Worm (Caenorhabditis elegans) whole organism, young adult: ENCODE measurements around the gene sut-2.

Experiments
- B0261.1 ChIP-seq: sonication (generic microtip); optimal IDR thresholded peaks from 2 replicates; lab custom pipeline; 2016; ENCODE audit warnings: mild to moderate bottlenecking, missing genetic modification characterization, moderate library complexity, missing compliant biosample characterization
- B0336.3 ChIP-seq: fragments of 200-800 bp; sonication (Bioruptor generic); IDR thresholded peaks from 2 replicates; pipeline ENCODE4 v1.3.6; 2022; ENCODE audit warnings: missing genetic modification characterization, missing compliant biosample characterization
- C17E4.6 ChIP-seq: fragments of 200-800 bp; sonication (Bioruptor generic); IDR thresholded peaks from 2 replicates; pipeline ENCODE4 v1.3.6; 2022; ENCODE audit warnings: missing genetic modification reagents, missing genetic modification characterization, missing compliant biosample characterization
- F10E7.11 ChIP-seq: sonication (generic microtip); optimal IDR thresholded peaks from 2 replicates; lab custom pipeline; 2017; ENCODE audit warnings: mild to moderate bottlenecking, missing genetic modification characterization, moderate library complexity, missing compliant biosample characterization
- F33H1.4 ChIP-seq: fragments of 200-800 bp; sonication (Bioruptor generic); IDR thresholded peaks from 2 replicates; pipeline ENCODE4 v1.3.6; 2022; ENCODE audit warnings: missing genetic modification reagents, missing genetic modification characterization, missing compliant biosample characterization
- F49E8.2 ChIP-seq: sonication (generic microtip); optimal IDR thresholded peaks from 3 replicates; lab custom pipeline; 2017; ENCODE audit warnings: missing genetic modification characterization, mild to moderate bottlenecking, missing compliant biosample characterization, antibody characterized with exemption, moderate library complexity; ENCODE audit not compliant: insufficient read depth
- F57A8.1 ChIP-seq: fragments of 200-800 bp; sonication (Bioruptor generic); optimal IDR thresholded peaks from 2 replicates; lab custom pipeline; 2018; ENCODE audit warnings: mild to moderate bottlenecking, missing genetic modification characterization, moderate library complexity, missing compliant biosample characterization
- K12H6.12 ChIP-seq: fragments of 200-800 bp; sonication (Bioruptor generic); optimal IDR thresholded peaks from 2 replicates; lab custom pipeline; 2018; ENCODE audit warnings: mild to moderate bottlenecking, missing genetic modification characterization, missing compliant biosample characterization
- Y56A3A.18 ChIP-seq: fragments of 200-800 bp; sonication (Bioruptor generic); IDR thresholded peaks from 2 replicates; pipeline ENCODE4 v1.3.6; 2022; ENCODE audit warnings: missing genetic modification reagents, missing genetic modification characterization, missing compliant biosample characterization
- Y79H2A.3 ChIP-seq: fragments of 200-800 bp; sonication (Bioruptor generic); conservative IDR thresholded peaks from 2 replicates; pipeline ENCODE4 v1.3.6; 2022; ENCODE audit warnings: missing genetic modification reagents, missing genetic modification characterization, missing compliant biosample characterization
- ZK185.1 ChIP-seq: sonication (generic microtip); optimal IDR thresholded peaks from 2 replicates; lab custom pipeline; 2016; ENCODE audit warnings: mild to moderate bottlenecking, missing genetic modification characterization, missing compliant biosample characterization; ENCODE audit not compliant: poor library complexity, severe bottlenecking
- akir-1 ChIP-seq: fragments of 200-800 bp; sonication (Bioruptor generic); optimal IDR thresholded peaks from 2 replicates; lab custom pipeline; 2018; ENCODE audit warnings: mild to moderate bottlenecking, missing genetic modification characterization, moderate library complexity, missing compliant biosample characterization
- aptf-3 ChIP-seq: fragments of 200-800 bp; sonication (Bioruptor generic); IDR thresholded peaks from 2 replicates; pipeline ENCODE4 v1.3.6; 2022; ENCODE audit warnings: missing genetic modification characterization, missing compliant biosample characterization
- cebp-1 ChIP-seq, 2 experiments: fragments of 200-800 bp in 1 of 2; sonication (Bioruptor generic) in 1 of 2; sonication (generic microtip) in 1 of 2; IDR thresholded peaks in 1 of 2; optimal IDR thresholded peaks in 1 of 2; 2 replicates each; pipeline versions ENCODE4 v1.3.6 to Lab custom; 2017 to 2022; ENCODE audit warnings: missing compliant biosample characterization in 2 of 2, missing genetic modification characterization in 2 of 2, mild to moderate bottlenecking in 1 of 2, missing genetic modification reagents in 1 of 2, moderate library complexity in 1 of 2
- ceh-27 ChIP-seq: fragments of 200-800 bp; sonication (Bioruptor generic); optimal IDR thresholded peaks from 2 replicates; lab custom pipeline; 2018; ENCODE audit warnings: mild to moderate bottlenecking, missing genetic modification characterization, moderate library complexity, missing compliant biosample characterization
- ceh-79 ChIP-seq: sonication (generic microtip); optimal IDR thresholded peaks from 2 replicates; lab custom pipeline; 2017; ENCODE audit warnings: mild to moderate bottlenecking, missing genetic modification characterization, missing compliant biosample characterization
- ets-4 ChIP-seq: fragments of 200-800 bp; sonication (Bioruptor generic); optimal IDR thresholded peaks from 2 replicates; lab custom pipeline; 2018; ENCODE audit warnings: mild to moderate bottlenecking, missing genetic modification characterization, missing compliant biosample characterization
- fkh-3 ChIP-seq: sonication (generic microtip); optimal IDR thresholded peaks from 2 replicates; lab custom pipeline; 2016; ENCODE audit warnings: mild to moderate bottlenecking, missing genetic modification characterization, missing compliant biosample characterization
- hlh-26 ChIP-seq: fragments of 200-800 bp; sonication (Bioruptor generic); conservative IDR thresholded peaks from 2 replicates; pipeline ENCODE4 v1.3.6; 2022; ENCODE audit warnings: missing genetic modification reagents, missing genetic modification characterization, missing compliant biosample characterization
- hmg-1.2 ChIP-seq: fragments of 200-800 bp; sonication (Bioruptor generic); IDR thresholded peaks from 2 replicates; pipeline ENCODE4 v1.3.6; 2022; ENCODE audit warnings: missing genetic modification reagents, missing genetic modification characterization, missing compliant biosample characterization
- hsf-1 ChIP-seq: fragments of 200-800 bp; sonication (Bioruptor generic); IDR thresholded peaks from 2 replicates; pipeline ENCODE4 v1.3.6; 2022; ENCODE audit warnings: missing genetic modification reagents, missing genetic modification characterization, missing compliant biosample characterization
- lin-54 ChIP-seq: fragments of 200-800 bp; sonication (Bioruptor generic); optimal IDR thresholded peaks from 2 replicates; lab custom pipeline; 2018; ENCODE audit warnings: mild to moderate bottlenecking, missing genetic modification characterization, missing compliant biosample characterization
- lir-1 ChIP-seq: fragments of 200-800 bp; sonication (Bioruptor generic); conservative IDR thresholded peaks from 2 replicates; pipeline ENCODE4 v1.3.6; 2022; ENCODE audit warnings: missing genetic modification reagents, missing genetic modification characterization, missing compliant biosample characterization
- madf-8 ChIP-seq: fragments of 200-800 bp; sonication (Bioruptor generic); conservative IDR thresholded peaks from 2 replicates; pipeline ENCODE4 v1.3.6; 2022; ENCODE audit warnings: missing genetic modification reagents, missing genetic modification characterization, missing compliant biosample characterization
- mxl-1 ChIP-seq: sonication (generic microtip); optimal IDR thresholded peaks from 2 replicates; lab custom pipeline; 2016; ENCODE audit warnings: missing genetic modification characterization, missing compliant biosample characterization
- nfya-1 ChIP-seq: sonication (generic microtip); optimal IDR thresholded peaks from 2 replicates; lab custom pipeline; 2017; ENCODE audit warnings: antibody characterized with exemption, missing compliant biosample characterization, missing genetic modification characterization, borderline replicate concordance; ENCODE audit not compliant: insufficient read depth
- nfyb-1 ChIP-seq: fragments of 200-800 bp; sonication (Bioruptor generic); IDR thresholded peaks from 2 replicates; pipeline ENCODE4 v1.3.6; 2022; ENCODE audit warnings: missing genetic modification reagents, missing genetic modification characterization, missing compliant biosample characterization
- nhr-179 ChIP-seq: sonication (generic microtip); optimal IDR thresholded peaks from 2 replicates; lab custom pipeline; 2016; ENCODE audit warnings: mild to moderate bottlenecking, missing genetic modification characterization, missing compliant biosample characterization
- nhr-27 ChIP-seq: fragments of 200-800 bp; sonication (Bioruptor generic); optimal IDR thresholded peaks from 2 replicates; lab custom pipeline; 2018; ENCODE audit warnings: mild to moderate bottlenecking, missing genetic modification characterization, moderate library complexity, missing compliant biosample characterization
- nhr-80 ChIP-seq: sonication (generic microtip); optimal IDR thresholded peaks from 2 replicates; lab custom pipeline; 2016; ENCODE audit warnings: missing genetic modification characterization, missing compliant biosample characterization
- pha-4 ChIP-seq: fragments of 150-350 bp; sonication (generic microtip); optimal IDR thresholded peaks from 2 replicates; lab custom pipeline; 2014; ENCODE audit warnings: missing biosample characterization, missing genetic modification reagents, missing genetic modification characterization
- rcor-1 ChIP-seq: fragments of 200-800 bp; sonication (Bioruptor generic); IDR thresholded peaks from 2 replicates; pipeline ENCODE4 v1.3.6; 2022; ENCODE audit warnings: missing genetic modification reagents, missing genetic modification characterization, missing compliant biosample characterization
- rec-8 ChIP-seq, 2 experiments: sonication (generic microtip); optimal IDR thresholded peaks; 2 replicates each; lab custom pipeline; 2016; ENCODE audit warnings: mild to moderate bottlenecking in 2 of 2, missing genetic modification characterization in 2 of 2, missing genetic modification reagents in 2 of 2, missing genotype in 2 of 2, missing biosample characterization in 1 of 2, missing compliant biosample characterization in 1 of 2, moderate library complexity in 1 of 2
- snpc-1.1 ChIP-seq: sonication (generic microtip); optimal IDR thresholded peaks from 2 replicates; lab custom pipeline; 2017; ENCODE audit warnings: missing genetic modification characterization, mild to moderate bottlenecking, missing compliant biosample characterization, antibody characterized with exemption, moderate library complexity, missing genotype, missing genetic modification reagents; ENCODE audit not compliant: insufficient read depth
- snpc-3.4 ChIP-seq: sonication (generic microtip); optimal IDR thresholded peaks from 2 replicates; lab custom pipeline; 2017; ENCODE audit warnings: missing genetic modification characterization, mild to moderate bottlenecking, missing compliant biosample characterization, antibody characterized with exemption, moderate library complexity, missing genotype, missing genetic modification reagents
- snpc-4 ChIP-seq, 5 experiments: fragments of 150-350 bp in 1 of 5; sonication (generic microtip) in 4 of 5; optimal IDR thresholded peaks; 2 replicates each; lab custom pipeline; 2014 to 2018; ENCODE audit warnings: missing genetic modification characterization in 5 of 5, missing biosample characterization in 3 of 5, antibody characterized with exemption in 2 of 5, mild to moderate bottlenecking in 2 of 5, missing compliant biosample characterization in 2 of 5, missing genotype in 2 of 5, moderate library complexity in 2 of 5, missing genetic modification reagents in 1 of 5
- tbp1 ChIP-seq: fragments of 200-800 bp; sonication (Bioruptor generic); optimal IDR thresholded peaks from 2 replicates; lab custom pipeline; 2018; ENCODE audit warnings: mild to moderate bottlenecking, missing genetic modification characterization, missing compliant biosample characterization
- unc-130 ChIP-seq: sonication (generic microtip); optimal IDR thresholded peaks from 2 replicates; lab custom pipeline; 2016; ENCODE audit warnings: missing genetic modification reagents, missing genetic modification characterization, missing compliant biosample characterization
- unc-62 ChIP-seq: fragments of 150-350 bp; optimal IDR thresholded peaks from 2 replicates; lab custom pipeline; 2014; ENCODE audit warnings: missing biosample characterization, missing genetic modification reagents, missing genetic modification characterization
- ztf-26 ChIP-seq: sonication (generic microtip); optimal IDR thresholded peaks from 2 replicates; lab custom pipeline; 2017; ENCODE audit warnings: missing genetic modification characterization, missing compliant biosample characterization
- ztf-6 ChIP-seq: fragments of 200-800 bp; sonication (Bioruptor generic); IDR thresholded peaks from 2 replicates; pipeline ENCODE4 v1.3.6; 2022; ENCODE audit warnings: missing genetic modification reagents, missing genetic modification characterization, missing compliant biosample characterization

Gene sut-2

DNA sequence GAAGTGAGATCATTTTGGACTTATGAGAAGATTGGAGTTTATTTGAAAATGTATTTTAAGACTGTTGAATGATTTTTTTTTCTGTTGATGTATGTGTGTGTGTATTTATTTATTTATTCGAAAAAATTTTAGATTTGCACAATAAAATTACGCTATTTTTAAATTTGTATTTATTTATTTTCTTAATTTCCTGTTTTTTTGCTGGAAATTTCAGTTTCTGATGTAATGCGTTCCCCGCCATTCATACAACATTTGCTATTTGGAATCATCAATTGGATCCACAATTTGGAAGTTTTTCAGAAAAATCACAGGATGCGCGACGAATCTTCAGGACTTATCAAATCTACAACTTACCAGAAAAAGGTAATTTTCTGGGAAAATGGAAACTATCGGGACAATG, 15.2 kb upstream of the sut-2 start, which contains the start of gene Y61A9LA.1:
Gene Y61A9LA.1, plus strand, starts transcription at position 301 of the 400 bp plus-strand sequence.
- TF ChIP-seq rcor-1 (GFP tag; lab: Robert Waterston, UW) (no peak), F57A8.1 (no peak), mxl-1 (tag; lab: Kevin White, UChicago) (no peak), ztf-6 (no peak), ZK185.1 (no peak), nfya-1 (tag; lab: Kevin White, UChicago) (no peak), F49E8.2 (tag; lab: Kevin White, UChicago) (no peak), ets-4 (GFP tag; lab: Kevin White, UChicago) (no peak), ceh-27 (GFP tag; lab: Kevin White, UChicago) (no peak), snpc-1.1 (tag; lab: Kevin White, UChicago) (no peak), tbp1 (GFP tag; lab: Kevin White, UChicago) (no peak), nhr-27 (no peak), pha-4 (no peak), aptf-3 (GFP tag; lab: Robert Waterston, UW) (no peak), nfyb-1 (GFP tag; lab: Robert Waterston, UW) (no peak), C17E4.6 (no peak), B0336.3 (GFP tag; lab: Robert Waterston, UW) (no peak), Y56A3A.18 (no peak)
- TF ChIP-seq, all 124 proteins: peak for 0

DNA sequence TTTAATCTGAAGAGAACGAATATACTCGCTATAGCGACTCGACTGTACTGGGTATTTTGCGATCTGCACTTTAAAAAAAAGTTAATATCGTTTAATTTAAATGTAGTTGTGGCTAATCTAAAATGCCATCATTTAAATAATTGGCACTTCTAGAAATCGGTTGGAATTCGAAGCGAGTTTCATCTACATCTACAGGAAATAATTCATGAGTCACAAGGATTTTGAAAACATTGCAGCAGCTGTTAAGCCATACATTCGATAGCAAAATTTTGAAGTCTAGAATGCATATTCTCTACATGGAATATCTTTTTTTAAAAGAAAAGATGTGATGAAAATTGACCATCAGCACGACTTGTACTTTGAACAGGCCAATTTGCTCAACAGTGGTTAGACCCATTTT, 10.7 kb upstream of the sut-2 start:
- TF ChIP-seq lin-54 (no peak), unc-62 (no peak), nhr-80 (tag; lab: Kevin White, UChicago) (no peak), snpc-4 (GFP tag; optimal IDR thresholded peaks at IDR 0.05; lab: Kevin White, UChicago) (no peak), snpc-4 (tag; optimal IDR thresholded peaks at IDR 0.05; lab: Kevin White, UChicago) (no peak), K12H6.12 (tag; lab: Kevin White, UChicago) (no peak), ceh-27 (GFP tag; lab: Kevin White, UChicago) (no peak), lir-1 (GFP tag; lab: Robert Waterston, UW) (no peak), snpc-1.1 (tag; lab: Kevin White, UChicago) (no peak), snpc-3.4 (tag; lab: Kevin White, UChicago) (no peak), Y79H2A.3 (GFP tag; lab: Robert Waterston, UW) (no peak), cebp-1 (GFP tag; IDR thresholded peaks at IDR 0.05; lab: Robert Waterston, UW) (no peak), cebp-1 (tag; optimal IDR thresholded peaks at IDR 0.05; lab: Kevin White, UChicago) (no peak), nhr-179 (tag; lab: Kevin White, UChicago) (no peak), ztf-26 (tag; lab: Kevin White, UChicago) (no peak), unc-130 (no peak), madf-8 (no peak), akir-1 (GFP tag; lab: Kevin White, UChicago) (no peak), ceh-79 (tag; lab: Kevin White, UChicago) (no peak)

DNA sequence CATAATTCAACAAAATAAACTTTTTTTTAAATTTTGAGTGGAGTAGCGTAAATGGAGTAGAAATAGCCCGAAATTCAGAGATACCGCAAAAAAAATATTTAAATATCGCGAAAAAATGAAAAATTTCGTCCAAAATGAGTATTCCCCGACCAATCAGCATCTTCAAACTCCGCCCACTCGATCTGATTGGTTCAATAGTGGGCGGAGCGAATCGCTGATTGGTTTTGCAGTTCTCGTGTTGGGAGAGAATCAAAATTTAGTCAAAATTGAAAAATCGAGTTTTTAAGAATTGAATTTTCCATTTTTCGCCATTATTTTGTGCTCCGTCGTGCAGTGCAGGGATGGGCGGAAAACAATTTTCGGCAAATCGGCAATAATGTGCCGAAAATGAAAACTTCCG, 5.6 kb upstream of the sut-2 start:
- TF ChIP-seq F33H1.4 (no peak), hsf-1 (GFP tag; lab: Robert Waterston, UW) (no peak), fkh-3 (tag; lab: Kevin White, UChicago) (no peak), hmg-1.2 (GFP tag; lab: Robert Waterston, UW) (no peak), hlh-26 (no peak), rcor-1 (GFP tag; lab: Robert Waterston, UW) (no peak), F10E7.11 (tag; lab: Kevin White, UChicago) (no peak), cebp-1 (GFP tag; IDR thresholded peaks at IDR 0.05; lab: Robert Waterston, UW) (no peak), cebp-1 (tag; optimal IDR thresholded peaks at IDR 0.05; lab: Kevin White, UChicago) (no peak), rec-8 (tag; optimal IDR thresholded peaks at IDR 0.05; lab: Kevin White, UChicago) (no peak), lin-54 (no peak), B0261.1 (tag; lab: Kevin White, UChicago) (no peak), lir-1 (GFP tag; lab: Robert Waterston, UW) (no peak)
